Worm (Caenorhabditis elegans) whole organism, L4 larva: ENCODE measurements around the gene C32D5.4.

Experiments
- D1046.2 ChIP-seq: fragments of 200-800 bp; sonication (Bioruptor generic); IDR thresholded peaks from 2 replicates; pipeline ENCODE4 v1.3.6; 2022; ENCODE audit warnings: missing genetic modification characterization, missing compliant biosample characterization
- F10B5.3 ChIP-seq: sonication (generic microtip); optimal IDR thresholded peaks from 2 replicates; lab custom pipeline; 2016; ENCODE audit warnings: mild to moderate bottlenecking, missing genetic modification characterization, missing compliant biosample characterization
- R02D3.7 ChIP-seq: fragments of 150-350 bp; sonication (generic microtip); optimal IDR thresholded peaks from 3 replicates; lab custom pipeline; 2014; ENCODE audit warnings: missing biosample characterization, missing genetic modification characterization
- T26A8.4 ChIP-seq: fragments of 200-800 bp; sonication (Bioruptor generic); IDR thresholded peaks from 2 replicates; pipeline ENCODE4 v1.3.6; 2022; ENCODE audit warnings: missing genetic modification characterization, missing compliant biosample characterization
- Y48G9A.11 ChIP-seq: fragments of 200-800 bp; sonication (Bioruptor generic); IDR thresholded peaks from 2 replicates; pipeline ENCODE4 v1.3.6; 2022; ENCODE audit warnings: missing genetic modification reagents, missing genetic modification characterization, missing compliant biosample characterization
- Y5F2A.4 ChIP-seq: fragments of 200-800 bp; sonication (Bioruptor generic); optimal IDR thresholded peaks from 2 replicates; lab custom pipeline; 2018; ENCODE audit warnings: mild to moderate bottlenecking, missing genetic modification characterization, missing compliant biosample characterization
- ZK546.5 ChIP-seq, 2 experiments: sonication (generic microtip); optimal IDR thresholded peaks; 2 replicates each; lab custom pipeline; 2017; ENCODE audit warnings: missing biosample characterization in 2 of 2, missing genetic modification characterization in 2 of 2
- aly-2 ChIP-seq: sonication (generic microtip); optimal IDR thresholded peaks from 2 replicates; lab custom pipeline; 2018; ENCODE audit warnings: missing biosample characterization, missing genetic modification characterization
- ceh-28 ChIP-seq: fragments of 150-350 bp; optimal IDR thresholded peaks from 2 replicates; lab custom pipeline; 2014; ENCODE audit warnings: missing biosample characterization, missing genetic modification reagents, missing genetic modification characterization
- ces-1 ChIP-seq: fragments of 150-350 bp; sonication (generic microtip); optimal IDR thresholded peaks from 4 replicates; lab custom pipeline; 2014; ENCODE audit warnings: missing biosample characterization, missing genetic modification reagents, missing genetic modification characterization
- daf-12 ChIP-seq: fragments of 150-350 bp; optimal IDR thresholded peaks from 2 replicates; lab custom pipeline; 2014; ENCODE audit warnings: missing biosample characterization, missing genetic modification reagents, missing genetic modification characterization
- daf-8 ChIP-seq: fragments of 200-800 bp; sonication (Bioruptor generic); IDR thresholded peaks from 2 replicates; pipeline ENCODE4 v1.3.6; 2022; ENCODE audit warnings: missing genetic modification characterization, missing compliant biosample characterization
- egl-27 ChIP-seq: sonication (generic microtip); optimal IDR thresholded peaks from 3 replicates; lab custom pipeline; 2017; ENCODE audit warnings: missing biosample characterization, missing genetic modification reagents, missing genetic modification characterization
- hif-1 ChIP-seq, 2 experiments: sonication (generic microtip); optimal IDR thresholded peaks; 2 replicates each; lab custom pipeline; 2016 to 2017; ENCODE audit warnings: missing compliant biosample characterization in 2 of 2, missing genetic modification characterization in 2 of 2, missing genetic modification reagents in 2 of 2, missing genotype in 2 of 2, mild to moderate bottlenecking in 1 of 2
- hlh-11 ChIP-seq: fragments of 200-800 bp; sonication (Bioruptor generic); optimal IDR thresholded peaks from 2 replicates; lab custom pipeline; 2018; ENCODE audit warnings: mild to moderate bottlenecking, missing genetic modification characterization, missing compliant biosample characterization
- hlh-30 ChIP-seq: sonication (generic microtip); optimal IDR thresholded peaks from 2 replicates; lab custom pipeline; 2017; ENCODE audit warnings: antibody characterized with exemption, mild to moderate bottlenecking, missing genetic modification characterization, missing compliant biosample characterization; ENCODE audit not compliant: insufficient read depth
- hmg-1.1 ChIP-seq: fragments of 200-800 bp; sonication (Bioruptor generic); IDR thresholded peaks from 2 replicates; pipeline ENCODE4 v1.3.6; 2022; ENCODE audit warnings: missing genetic modification reagents, missing genetic modification characterization, missing compliant biosample characterization
- lim-7 ChIP-seq: fragments of 200-800 bp; sonication (Bioruptor generic); IDR thresholded peaks from 2 replicates; pipeline ENCODE4 v1.3.6; 2022; ENCODE audit warnings: missing genetic modification characterization, missing compliant biosample characterization
- lin-13 ChIP-seq: fragments of 150-350 bp; optimal IDR thresholded peaks from 2 replicates; lab custom pipeline; 2014; ENCODE audit warnings: missing biosample characterization, missing genetic modification reagents, missing genetic modification characterization
- lin-29 ChIP-seq: fragments of 200-800 bp; sonication (Bioruptor generic); IDR thresholded peaks from 2 replicates; pipeline ENCODE4 v1.3.6; 2022; ENCODE audit warnings: missing genetic modification reagents, missing genetic modification characterization, missing compliant biosample characterization
- lin-38 ChIP-seq: fragments of 200-800 bp; sonication (Bioruptor generic); IDR thresholded peaks from 2 replicates; pipeline ENCODE4 v1.3.6; 2022; ENCODE audit warnings: missing genetic modification reagents, missing genetic modification characterization, missing compliant biosample characterization
- lin-39 ChIP-seq: fragments of 150-350 bp; optimal IDR thresholded peaks from 2 replicates; lab custom pipeline; 2014; ENCODE audit warnings: missing biosample characterization, missing genetic modification reagents, missing genetic modification characterization
- madf-9 ChIP-seq: fragments of 200-800 bp; sonication (Bioruptor generic); conservative IDR thresholded peaks from 2 replicates; pipeline ENCODE4 v1.3.6; 2022; ENCODE audit warnings: missing genetic modification reagents, missing genetic modification characterization, missing compliant biosample characterization
- mdl-1 ChIP-seq, 2 experiments: fragments of 150-350 bp in 1 of 2; sonication (generic microtip) in 1 of 2; optimal IDR thresholded peaks; 2 replicates each; lab custom pipeline; 2014 to 2017; ENCODE audit warnings: missing biosample characterization in 2 of 2, missing genetic modification characterization in 2 of 2
- mes-2 ChIP-seq: sonication (generic microtip); optimal IDR thresholded peaks from 2 replicates; lab custom pipeline; 2016; ENCODE audit warnings: missing genotype, mild to moderate bottlenecking, missing genetic modification characterization, missing compliant biosample characterization; ENCODE audit not compliant: poor library complexity, severe bottlenecking
- mxl-2 ChIP-seq: fragments of 200-800 bp; sonication (Bioruptor generic); conservative IDR thresholded peaks from 2 replicates; pipeline ENCODE4 v1.3.6; 2022; ENCODE audit warnings: missing genetic modification reagents, missing genetic modification characterization, missing compliant biosample characterization
- mxl-3 ChIP-seq: fragments of 200-800 bp; sonication (Bioruptor generic); optimal IDR thresholded peaks from 2 replicates; lab custom pipeline; 2018; ENCODE audit warnings: mild to moderate bottlenecking, missing genetic modification characterization, missing compliant biosample characterization
- nhr-102 ChIP-seq: sonication (generic microtip); optimal IDR thresholded peaks from 2 replicates; lab custom pipeline; 2016; ENCODE audit warnings: mild to moderate bottlenecking, missing genetic modification characterization, moderate library complexity, missing compliant biosample characterization
- nhr-11 ChIP-seq: fragments of 150-350 bp; optimal IDR thresholded peaks from 2 replicates; lab custom pipeline; 2014; ENCODE audit warnings: missing biosample characterization, missing genetic modification characterization
- nhr-111 ChIP-seq: fragments of 200-800 bp; sonication (Bioruptor generic); optimal IDR thresholded peaks from 2 replicates; lab custom pipeline; 2018; ENCODE audit warnings: mild to moderate bottlenecking, missing genetic modification characterization, missing compliant biosample characterization
- nhr-237 ChIP-seq: sonication (generic microtip); optimal IDR thresholded peaks from 2 replicates; lab custom pipeline; 2017; ENCODE audit warnings: missing biosample characterization, missing genetic modification characterization
- nhr-6 ChIP-seq: fragments of 150-350 bp; optimal IDR thresholded peaks from 2 replicates; lab custom pipeline; 2014; ENCODE audit warnings: missing biosample characterization, missing genetic modification characterization
- pha-4 ChIP-seq, 2 experiments: fragments of 150-350 bp in 1 of 2; fragments of 200-800 bp in 1 of 2; sonication (Bioruptor generic) in 1 of 2; IDR thresholded peaks in 1 of 2; optimal IDR thresholded peaks in 1 of 2; 2 replicates each; pipeline versions ENCODE4 v1.3.6 to Lab custom; 2014 to 2022; ENCODE audit warnings: missing genetic modification characterization in 2 of 2, missing genetic modification reagents in 2 of 2, missing biosample characterization in 1 of 2, missing compliant biosample characterization in 1 of 2
- php-3 ChIP-seq: fragments of 200-800 bp; sonication (Bioruptor generic); IDR thresholded peaks from 2 replicates; pipeline ENCODE4 v1.3.6; 2022; ENCODE audit warnings: missing genetic modification reagents, missing genetic modification characterization, missing compliant biosample characterization
- pqm-1 ChIP-seq: sonication (generic microtip); optimal IDR thresholded peaks from 2 replicates; lab custom pipeline; 2017; ENCODE audit warnings: missing biosample characterization, missing genetic modification characterization
- rbr-2 ChIP-seq: sonication (generic microtip); optimal IDR thresholded peaks from 2 replicates; lab custom pipeline; 2016; ENCODE audit warnings: missing genotype, missing genetic modification characterization, missing compliant biosample characterization
- saeg-2 ChIP-seq: fragments of 200-800 bp; sonication (Bioruptor generic); IDR thresholded peaks from 2 replicates; pipeline ENCODE4 v1.3.6; 2022; ENCODE audit warnings: missing genetic modification reagents, missing genetic modification characterization, missing compliant biosample characterization
- sdz-12 ChIP-seq: fragments of 200-800 bp; sonication (Bioruptor generic); optimal IDR thresholded peaks from 2 replicates; lab custom pipeline; 2018; ENCODE audit warnings: mild to moderate bottlenecking, missing genetic modification characterization, missing compliant biosample characterization
- tra-1 ChIP-seq: fragments of 200-800 bp; sonication (Bioruptor generic); IDR thresholded peaks from 2 replicates; pipeline ENCODE4 v1.3.6; 2022; ENCODE audit warnings: missing genetic modification reagents, missing genetic modification characterization, missing compliant biosample characterization
- vab-7 ChIP-seq: fragments of 200-800 bp; sonication (Bioruptor generic); IDR thresholded peaks from 2 replicates; pipeline ENCODE4 v1.3.6; 2022; ENCODE audit warnings: missing genetic modification reagents, missing genetic modification characterization, missing compliant biosample characterization
- zag-1 ChIP-seq: fragments of 150-350 bp; optimal IDR thresholded peaks from 2 replicates; lab custom pipeline; 2014; ENCODE audit warnings: missing biosample characterization, missing genetic modification characterization
- zfp-2 ChIP-seq: sonication (generic microtip); optimal IDR thresholded peaks from 2 replicates; lab custom pipeline; 2016; ENCODE audit warnings: mild to moderate bottlenecking, missing genetic modification characterization, missing compliant biosample characterization
- zfp-3 ChIP-seq: fragments of 200-800 bp; sonication (Bioruptor generic); conservative IDR thresholded peaks from 2 replicates; pipeline ENCODE4 v1.3.6; 2022; ENCODE audit warnings: missing genetic modification reagents, missing genetic modification characterization, missing compliant biosample characterization
- zip-11 ChIP-seq: fragments of 200-800 bp; sonication (Bioruptor generic); IDR thresholded peaks from 2 replicates; pipeline ENCODE4 v1.3.6; 2022; ENCODE audit warnings: missing genetic modification characterization, missing compliant biosample characterization
- zip-2 ChIP-seq: fragments of 150-350 bp; optimal IDR thresholded peaks from 2 replicates; lab custom pipeline; 2014; ENCODE audit warnings: missing biosample characterization, missing genetic modification characterization
- ztf-7 ChIP-seq: fragments of 150-350 bp; optimal IDR thresholded peaks from 2 replicates; lab custom pipeline; 2014; ENCODE audit warnings: missing biosample characterization, missing genetic modification characterization

Gene C32D5.4

DNA sequence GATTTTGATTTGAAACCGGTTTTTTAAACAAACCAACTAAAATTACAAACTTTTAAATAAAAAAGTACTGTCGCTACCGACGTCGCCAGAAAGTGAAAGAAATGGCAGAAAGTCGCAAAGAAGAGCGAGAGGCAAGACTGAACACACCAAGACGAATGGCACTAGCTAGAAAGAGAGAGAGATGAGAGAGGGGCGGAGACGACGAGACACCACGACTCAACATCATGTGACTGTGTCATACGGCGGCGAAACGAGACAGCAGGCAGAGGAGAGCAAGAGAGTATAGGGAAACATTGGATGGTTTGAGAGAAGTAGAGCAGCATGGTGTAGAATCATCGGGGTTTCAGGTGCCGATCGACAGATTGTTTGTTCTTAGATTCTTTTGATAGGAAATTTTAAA is 25.5 kb upstream of the C32D5.4 start (continued):
- TF ChIP-seq lin-13 (GFP tag; lab: Kevin White, UChicago), result peak; percentile 85
- no peak for TF ChIP-seq zfp-2 (tag; lab: Kevin White, UChicago)
- TF ChIP-seq hlh-11 (tag; lab: Kevin White, UChicago), result peak; percentile 98
- TF ChIP-seq Y48G9A.11 (GFP tag; lab: Robert Waterston, UW), result no peak
- TF ChIP-seq mxl-3 (GFP tag; lab: Kevin White, UChicago), result peak; percentile 97
- TF ChIP-seq daf-8 (GFP tag; lab: Robert Waterston, UW), result no peak
- peak; percentile 79 for TF ChIP-seq T26A8.4
- no peak for TF ChIP-seq aly-2

DNA sequence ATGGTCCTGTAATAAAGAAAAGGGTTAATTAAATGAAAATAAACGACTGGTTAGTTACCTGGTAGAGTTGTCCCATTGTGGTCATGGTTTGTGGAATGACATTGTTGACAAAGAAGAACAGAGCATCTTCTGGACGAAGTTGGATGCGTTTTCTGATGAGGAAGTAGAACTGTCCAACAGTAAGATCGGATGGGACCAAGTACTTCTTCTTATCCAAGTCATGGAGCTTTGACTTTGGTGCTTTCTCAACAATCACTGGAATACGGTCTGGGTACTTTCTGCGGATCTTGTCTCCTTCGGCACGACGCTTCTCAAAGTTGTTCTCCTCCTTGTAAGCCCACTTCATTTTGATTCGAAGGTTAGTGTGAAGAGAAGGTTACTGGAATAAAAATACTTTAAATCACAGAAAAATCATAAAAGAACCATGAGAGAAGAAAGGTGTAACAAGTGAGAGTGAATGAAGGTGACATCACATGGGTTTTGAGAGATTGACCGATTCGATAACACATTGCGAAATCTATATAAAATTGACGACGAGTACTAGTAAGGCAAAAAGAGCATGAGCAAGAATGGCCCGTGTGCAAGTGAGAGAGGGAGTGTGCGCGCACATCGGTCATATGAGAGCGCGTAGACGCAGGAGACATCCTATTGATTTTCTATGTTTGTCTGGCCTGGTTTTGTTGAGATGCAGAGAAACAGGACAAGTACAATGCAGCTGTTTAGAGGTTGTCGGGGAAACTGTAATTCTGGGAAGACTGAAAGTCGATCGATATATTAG is 24.7 kb upstream of the C32D5.4 start, which contains the start of gene lgg-1:
Gene lgg-1 (minus strand): TSS at position 379 of the 778 bp plus-strand sequence.
- TF ChIP-seq F10B5.3 (tag; lab: Kevin White, UChicago) (no peak), lim-7 (GFP tag; lab: Robert Waterston, UW) (0 out of 2 replicates have a peak, but pooled peaks have one; percentile 39), saeg-2 (0 out of 2 replicates have a peak, but pooled peaks have one; percentile 19), R02D3.7 (tag; lab: Kevin White, UChicago) (no peak), egl-27 (tag; lab: Kevin White, UChicago) (no peak), nhr-111 (GFP tag; lab: Kevin White, UChicago) (no peak), ZK546.5 (tag; optimal IDR thresholded peaks at IDR 0.05; lab: Kevin White, UChicago) (peak in 1 of 2 experiments; percentile 54), mes-2 (tag; lab: Kevin White, UChicago) (peak; percentile 41), nhr-102 (tag; lab: Kevin White, UChicago) (peak; percentile 12), nhr-237 (tag; lab: Kevin White, UChicago) (no peak), hif-1 (tag; optimal IDR thresholded peaks at IDR 0.05; lab: Kevin White, UChicago) (peak in 1 of 2 experiments; percentile 20), zag-1 (tag; lab: Kevin White, UChicago) (no peak), ztf-7 (no peak), pqm-1 (tag; lab: Kevin White, UChicago) (no peak), ceh-28 (peak; percentile 82), hmg-1.1 (GFP tag; lab: Robert Waterston, UW) (peak; percentile 59; the same call in 1 of the 2 replicates), tra-1 (no peak; the same call in 1 of the 2 replicates), nhr-6 (peak; percentile 48), daf-12 (tag; lab: Kevin White, UChicago) (no peak), D1046.2 (GFP tag; lab: Robert Waterston, UW) (no peak), zip-11 (GFP tag; lab: Robert Waterston, UW) (no peak), ces-1 (GFP tag; lab: Kevin White, UChicago) (no peak), sdz-12 (peak; percentile 77), nhr-11 (tag; lab: Kevin White, UChicago) (peak; percentile 55), mxl-3 (GFP tag; lab: Kevin White, UChicago) (peak; percentile 1), php-3 (GFP tag; lab: Robert Waterston, UW) (no peak; the same call in 1 of the 2 replicates), lin-39 (tag; lab: Kevin White, UChicago) (no peak), mxl-2 (GFP tag; lab: Robert Waterston, UW) (no peak), zip-2 (no peak), rbr-2 (tag; lab: Kevin White, UChicago) (peak; percentile 34), Y5F2A.4 (GFP tag; lab: Kevin White, UChicago) (no peak), mdl-1 (tag; optimal IDR thresholded peaks at IDR 0.05; lab: Kevin White, UChicago) (peak; percentile 50 to 61), pha-4 (GFP tag; IDR thresholded peaks at IDR 0.05; lab: Robert Waterston, UW) (peak; percentile 67; the same call in 1 of the 2 replicates), pha-4 (tag; optimal IDR thresholded peaks at IDR 0.05; lab: Kevin White, UChicago) (no peak), lin-38 (GFP tag; lab: Robert Waterston, UW) (peak; percentile 39), zfp-3 (peak; percentile 89), lin-29 (GFP tag; lab: Robert Waterston, UW) (0 out of 2 replicates have a peak, but pooled peaks have one; percentile 26), vab-7 (peak; percentile 26; the same call in 1 of the 2 replicates), madf-9 (GFP tag; lab: Robert Waterston, UW) (peak; percentile 2; the same call in 1 of the 2 replicates), hlh-30 (tag; lab: Kevin White, UChicago) (peak; percentile 84), T26A8.4 (peak; percentile 53; the same call in 1 of the 2 replicates)
